Fruit fly (Drosophila melanogaster) whole organism, prepupa: ENCODE results near the gene CG13737.

ENCODE experiments used
- Blimp-1 ChIP-seq: fragments of 200-800 bp; sonication (Bioruptor generic); optimal IDR thresholded peaks from 3 replicates; lab custom pipeline; 2017; ENCODE audit warnings: missing biosample characterization, missing genetic modification characterization, mild to moderate bottlenecking, moderate library complexity, missing genetic modification reagents
- CG10631 ChIP-seq: fragments of 200-800 bp; sonication (Bioruptor generic); optimal IDR thresholded peaks from 2 replicates; lab custom pipeline; 2016; ENCODE audit warnings: missing biosample characterization, missing genetic modification characterization
- CG11294 ChIP-seq: fragments of 200-800 bp; sonication (Bioruptor generic); IDR thresholded peaks from 2 replicates; pipeline ENCODE4 v1.3.6; 2022; ENCODE audit warnings: missing biosample characterization, missing genetic modification characterization
- CG15336 ChIP-seq: fragments of 200-800 bp; sonication (Bioruptor generic); IDR thresholded peaks from 2 replicates; pipeline ENCODE4 v1.3.6; 2022; ENCODE audit warnings: missing biosample characterization, missing genetic modification characterization
- CG1621 ChIP-seq: fragments of 200-800 bp; sonication (Bioruptor generic); optimal IDR thresholded peaks from 3 replicates; lab custom pipeline; 2018; ENCODE audit warnings: missing biosample characterization, mild to moderate bottlenecking, missing genetic modification characterization
- CG3032 ChIP-seq: fragments of 200-800 bp; optimal IDR thresholded peaks from 2 replicates; lab custom pipeline; 2019; ENCODE audit warnings: missing biosample characterization, mild to moderate bottlenecking, missing genetic modification characterization, moderate library complexity
- CG31627 ChIP-seq: fragments of 200-800 bp; sonication (Bioruptor generic); optimal IDR thresholded peaks from 3 replicates; lab custom pipeline; 2016; ENCODE audit warnings: missing biosample characterization, missing genetic modification characterization
- CG3919 ChIP-seq: fragments of 200-800 bp; sonication (Bioruptor generic); optimal IDR thresholded peaks from 3 replicates; lab custom pipeline; 2016; ENCODE audit warnings: missing biosample characterization, missing genetic modification characterization
- CG4318 ChIP-seq: fragments of 200-800 bp; sonication (Bioruptor generic); optimal IDR thresholded peaks from 3 replicates; lab custom pipeline; 2017; ENCODE audit warnings: missing biosample characterization, mild to moderate bottlenecking, missing genetic modification characterization
- CG6163 ChIP-seq: fragments of 200-800 bp; sonication (Bioruptor generic); IDR thresholded peaks from 3 replicates; pipeline ENCODE4 v1.3.6; 2022; ENCODE audit warnings: missing biosample characterization, missing genetic modification characterization
- CG6792 ChIP-seq: fragments of 200-800 bp; sonication (Bioruptor generic); optimal IDR thresholded peaks from 3 replicates; lab custom pipeline; 2016; ENCODE audit warnings: missing biosample characterization, missing genetic modification characterization
- CG6854 ChIP-seq: fragments of 200-800 bp; sonication (Bioruptor generic); optimal IDR thresholded peaks from 2 replicates; lab custom pipeline; 2017; ENCODE audit warnings: missing biosample characterization, mild to moderate bottlenecking, missing genetic modification characterization
- CG8119 ChIP-seq: fragments of 200-800 bp; sonication (Bioruptor generic); IDR thresholded peaks from 3 replicates; pipeline ENCODE4 v1.3.6; 2022; ENCODE audit warnings: missing biosample characterization, missing genetic modification characterization
- CG8632 ChIP-seq: fragments of 200-800 bp; sonication (Bioruptor generic); optimal IDR thresholded peaks from 3 replicates; lab custom pipeline; 2016; ENCODE audit warnings: missing biosample characterization, missing genetic modification characterization
- CG9139 ChIP-seq: fragments of 200-800 bp; sonication (Bioruptor generic); optimal IDR thresholded peaks from 3 replicates; lab custom pipeline; 2017; ENCODE audit warnings: missing biosample characterization, mild to moderate bottlenecking, missing genetic modification characterization
- Eip75B ChIP-seq: fragments of 200-800 bp; sonication (Bioruptor generic); optimal IDR thresholded peaks from 3 replicates; lab custom pipeline; 2016; ENCODE audit warnings: missing biosample characterization, missing genetic modification characterization
- Ets21C ChIP-seq: fragments of 200-800 bp; sonication (Bioruptor generic); optimal IDR thresholded peaks from 3 replicates; lab custom pipeline; 2016; ENCODE audit warnings: missing biosample characterization, missing genetic modification characterization
- Ets96B ChIP-seq: fragments of 200-800 bp; optimal IDR thresholded peaks from 2 replicates; lab custom pipeline; 2019; ENCODE audit warnings: missing biosample characterization, mild to moderate bottlenecking, missing genetic modification characterization, moderate library complexity
- Gug ChIP-seq: fragments of 200-800 bp; sonication (Bioruptor generic); IDR thresholded peaks from 2 replicates; pipeline ENCODE4 v1.3.6; 2022; ENCODE audit warnings: missing biosample characterization, missing genetic modification characterization
- Lpt ChIP-seq: fragments of 200-800 bp; sonication (Bioruptor generic); optimal IDR thresholded peaks from 3 replicates; lab custom pipeline; 2016; ENCODE audit warnings: missing biosample characterization, missing genetic modification characterization
- Met ChIP-seq: fragments of 200-800 bp; sonication (Bioruptor generic); optimal IDR thresholded peaks from 3 replicates; lab custom pipeline; 2016; ENCODE audit warnings: missing biosample characterization, missing genetic modification characterization
- Smox ChIP-seq: fragments of 200-800 bp; sonication (Bioruptor generic); optimal IDR thresholded peaks from 3 replicates; lab custom pipeline; 2016; ENCODE audit warnings: missing biosample characterization, missing genetic modification characterization
- Sox102F ChIP-seq: fragments of 200-800 bp; sonication (Bioruptor generic); optimal IDR thresholded peaks from 2 replicates; lab custom pipeline; 2016; ENCODE audit warnings: missing biosample characterization, mild to moderate bottlenecking, missing genetic modification characterization
- Sox15 ChIP-seq: fragments of 200-800 bp; sonication (Bioruptor generic); optimal IDR thresholded peaks from 3 replicates; lab custom pipeline; 2016; ENCODE audit warnings: missing biosample characterization, missing genetic modification characterization
- achi ChIP-seq: fragments of 200-800 bp; sonication (Bioruptor generic); optimal IDR thresholded peaks from 3 replicates; lab custom pipeline; 2016; ENCODE audit warnings: missing biosample characterization, missing genetic modification characterization
- acj6 ChIP-seq: fragments of 200-800 bp; sonication (Bioruptor generic); optimal IDR thresholded peaks from 3 replicates; lab custom pipeline; 2016; ENCODE audit warnings: missing biosample characterization, missing genetic modification characterization
- cyc ChIP-seq: fragments of 200-800 bp; sonication (Bioruptor generic); optimal IDR thresholded peaks from 3 replicates; lab custom pipeline; 2016; ENCODE audit warnings: missing biosample characterization, missing genetic modification characterization
- dac ChIP-seq: fragments of 200-800 bp; sonication (Bioruptor generic); optimal IDR thresholded peaks from 2 replicates; lab custom pipeline; 2017; ENCODE audit warnings: missing biosample characterization, mild to moderate bottlenecking, missing genetic modification characterization
- dsx ChIP-seq: fragments of 200-800 bp; optimal IDR thresholded peaks from 3 replicates; lab custom pipeline; 2019; ENCODE audit warnings: missing biosample characterization, mild to moderate bottlenecking, missing genetic modification characterization, moderate library complexity; ENCODE audit not compliant: poor library complexity, severe bottlenecking
- eg ChIP-seq: fragments of 200-800 bp; sonication (Bioruptor generic); IDR thresholded peaks from 3 replicates; pipeline ENCODE4 v1.3.6; 2022; ENCODE audit warnings: missing biosample characterization, missing genetic modification characterization
- esn ChIP-seq: fragments of 200-800 bp; sonication (Bioruptor generic); optimal IDR thresholded peaks from 2 replicates; lab custom pipeline; 2016; ENCODE audit warnings: missing biosample characterization, mild to moderate bottlenecking, missing genetic modification characterization, moderate library complexity
- fd59A ChIP-seq: fragments of 200-800 bp; sonication (Bioruptor generic); optimal IDR thresholded peaks from 2 replicates; lab custom pipeline; 2017; ENCODE audit warnings: missing biosample characterization, mild to moderate bottlenecking, missing genetic modification characterization, missing genetic modification reagents
- fkh ChIP-seq: fragments of 200-800 bp; sonication (Bioruptor generic); optimal IDR thresholded peaks from 3 replicates; lab custom pipeline; 2017; ENCODE audit warnings: missing biosample characterization, mild to moderate bottlenecking, missing genetic modification characterization, moderate library complexity
- lz ChIP-seq: fragments of 200-800 bp; sonication (Bioruptor generic); optimal IDR thresholded peaks from 3 replicates; lab custom pipeline; 2016; ENCODE audit warnings: missing biosample characterization, missing genetic modification characterization
- svp ChIP-seq: fragments of 200-800 bp; sonication (Bioruptor generic); peaks from one replicate; lab custom pipeline; 2016; ENCODE audit warnings: missing biosample characterization, missing genetic modification characterization
- topi ChIP-seq: fragments of 200-800 bp; sonication (Bioruptor generic); optimal IDR thresholded peaks from 3 replicates; lab custom pipeline; 2016; ENCODE audit warnings: missing biosample characterization, missing genetic modification characterization

Gene CG13737

DNA sequence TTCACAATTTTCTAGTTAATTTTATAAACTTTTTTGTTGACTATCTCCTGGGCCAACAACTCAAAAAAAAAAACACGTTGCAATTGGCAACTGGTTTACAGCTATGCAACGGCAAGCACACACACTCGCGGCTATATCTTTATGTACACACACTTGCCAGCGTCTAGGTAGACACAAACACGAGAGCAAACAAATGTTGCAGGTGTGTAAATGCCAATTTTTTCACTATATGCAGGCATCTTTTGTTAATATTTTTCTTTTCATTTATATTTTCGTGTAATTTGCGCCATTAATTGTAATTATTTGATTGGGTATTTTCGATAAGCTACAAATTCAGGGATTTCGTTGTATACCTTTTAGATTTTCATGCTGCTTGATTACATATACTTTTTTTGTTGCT, 45.9 kb downstream of the CG13737 start (continued):
- no peak for TF ChIP-seq Met (GFP tag; lab: Kevin White, UChicago)
- no peak for TF ChIP-seq Smox (GFP tag; lab: Kevin White, UChicago)
- no peak for TF ChIP-seq CG6792 (GFP tag; lab: Kevin White, UChicago)
- TF ChIP-seq CG11294 (GFP tag; lab: Robert Waterston, UW), result no peak
- TF ChIP-seq Sox102F (GFP tag; lab: Kevin White, UChicago), result no peak
- TF ChIP-seq Ets21C (GFP tag; lab: Kevin White, UChicago), result no peak
- no peak for TF ChIP-seq Gug (GFP tag; lab: Robert Waterston, UW)
- peak; percentile 18 for TF ChIP-seq fkh (GFP tag; lab: Kevin White, UChicago)
- TF ChIP-seq CG10631 (GFP tag; lab: Kevin White, UChicago), result peak; percentile 16
- TF ChIP-seq Eip75B (GFP tag; lab: Kevin White, UChicago), result no peak
- no peak for TF ChIP-seq CG8119 (GFP tag; lab: Robert Waterston, UW)
- TF ChIP-seq cyc (GFP tag; lab: Kevin White, UChicago), result no peak
- TF ChIP-seq CG15336 (GFP tag; lab: Robert Waterston, UW), result 0 out of 2 replicates have a peak, but pooled peaks have one; percentile 10
- TF ChIP-seq esn (GFP tag; lab: Kevin White, UChicago), result no peak

DNA sequence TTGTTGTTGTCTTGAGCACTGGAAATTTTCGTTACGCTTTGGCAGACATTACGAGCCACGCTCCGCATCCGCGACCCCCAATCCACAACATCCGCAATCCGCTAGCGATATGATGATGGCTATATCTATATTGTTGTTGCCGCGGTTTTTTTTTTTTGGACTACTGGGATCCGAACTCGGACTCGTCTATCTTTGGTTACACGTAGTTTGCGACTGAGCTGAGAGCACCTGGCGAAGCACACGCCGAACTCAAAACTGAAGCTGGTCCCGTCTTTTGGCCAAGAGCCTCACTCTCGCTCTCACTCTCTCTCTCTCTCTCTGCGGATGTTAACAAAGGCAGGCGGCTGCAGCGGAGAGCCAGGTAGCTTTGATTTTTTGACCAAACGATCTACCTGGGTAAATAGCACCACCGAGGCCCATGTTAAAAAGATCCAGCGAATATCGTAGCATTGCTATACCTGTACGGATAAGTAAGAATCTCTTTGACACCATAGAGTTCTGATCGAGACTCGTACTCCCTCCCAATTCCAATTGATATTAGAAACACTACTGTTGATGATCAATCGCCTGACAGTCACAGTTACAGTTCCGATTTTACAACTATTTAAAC, 46.4 kb downstream of the CG13737 start, which contains the start of gene Rgl:
Gene Rgl, minus strand, starts transcription at position 219 of the 610 bp plus-strand sequence.
- TF ChIP-seq Sox15 (GFP tag; lab: Kevin White, UChicago) (no peak), CG15336 (GFP tag; lab: Robert Waterston, UW) (peak; percentile 53; the same call in 1 of the 2 replicates), CG6163 (peak; percentile 67; the same call in 2 of the 3 replicates), CG9139 (peak; percentile 44), svp (no peak), topi (no peak), CG8632 (GFP tag; lab: Kevin White, UChicago) (peak; percentile 14), CG4318 (GFP tag; lab: Kevin White, UChicago) (no peak), CG8119 (GFP tag; lab: Robert Waterston, UW) (peak; percentile 33; the same call in 1 of the 3 replicates), Ets21C (GFP tag; lab: Kevin White, UChicago) (no peak), CG3919 (GFP tag; lab: Kevin White, UChicago) (peak; percentile 6), CG6854 (GFP tag; lab: Kevin White, UChicago) (peak; percentile 44), Lpt (GFP tag; lab: Kevin White, UChicago) (no peak), achi (no peak), Eip75B (GFP tag; lab: Kevin White, UChicago) (no peak), eg (GFP tag; lab: Robert Waterston, UW) (peak; percentile 43; the same call in 1 of the 3 replicates), dac (GFP tag; lab: Kevin White, UChicago) (no peak), CG1621 (tag; lab: Kevin White, UChicago) (peak; percentile 42), Blimp-1 (no peak), dsx (GFP tag; lab: Kevin White, UChicago) (peak; percentile 14)
- TF ChIP-seq, all 60 proteins: peak for 10

dm6 chr3L:13928769-13929594, 50.2 kb downstream of the CG13737 start, which contains the start of the genes CG8833 and DCTN1-p150:
Gene CG8833 (minus strand): TSS chr3L:13929000.
Gene DCTN1-p150 (plus strand): TSS chr3L:13929387.
- peak; percentile 9 for TF ChIP-seq Ets96B (tag; lab: Kevin White, UChicago)
- peak; percentile 15 for TF ChIP-seq Sox15 (GFP tag; lab: Kevin White, UChicago)
- no peak for TF ChIP-seq fd59A (GFP tag; lab: Kevin White, UChicago)
- TF ChIP-seq achi, result peak; percentile 53
- TF ChIP-seq acj6 (GFP tag; lab: Kevin White, UChicago), result no peak
- TF ChIP-seq CG3032, result peak; percentile 32
- 0 out of 3 replicates have a peak, but pooled peaks have one; percentile 38 for TF ChIP-seq eg (GFP tag; lab: Robert Waterston, UW)
- TF ChIP-seq cyc (GFP tag; lab: Kevin White, UChicago), result peak; percentile 53
- TF ChIP-seq esn (GFP tag; lab: Kevin White, UChicago), result peak; percentile 38
- no peak for TF ChIP-seq CG1621 (tag; lab: Kevin White, UChicago)
- peak; percentile 21 for TF ChIP-seq fkh (GFP tag; lab: Kevin White, UChicago)
- TF ChIP-seq lz, result peak; percentile 29
- peak; percentile 60 for TF ChIP-seq CG31627
- TF ChIP-seq, all 60 proteins: peak for 10
